Worm (Caenorhabditis elegans) whole organism, young adult: ENCODE measurements around the gene F53H2.3.

Experiments used
- efl-1 ChIP-seq: fragments of 150-350 bp; optimal IDR thresholded peaks from 2 replicates; lab custom pipeline; 2014; ENCODE audit warnings: missing biosample characterization, missing genetic modification reagents, missing genetic modification characterization
- zfh-2 ChIP-seq: fragments of 200-800 bp; sonication (Bioruptor generic); conservative IDR thresholded peaks from 2 replicates; pipeline ENCODE4 v1.3.6; 2022; ENCODE audit warnings: missing genetic modification reagents, missing genetic modification characterization, missing compliant biosample characterization

ce11 chrV:20409016-20409415, 2.5 kb downstream of the F53H2.3 start:
- no peak for TF ChIP-seq efl-1 (GFP tag; lab: Kevin White, UChicago)
- TF ChIP-seq zfh-2 (GFP tag; lab: Robert Waterston, UW), result no peak
